Worm (Caenorhabditis elegans): Measurements from ENCODE around the gene wrb-1.

DNA sequence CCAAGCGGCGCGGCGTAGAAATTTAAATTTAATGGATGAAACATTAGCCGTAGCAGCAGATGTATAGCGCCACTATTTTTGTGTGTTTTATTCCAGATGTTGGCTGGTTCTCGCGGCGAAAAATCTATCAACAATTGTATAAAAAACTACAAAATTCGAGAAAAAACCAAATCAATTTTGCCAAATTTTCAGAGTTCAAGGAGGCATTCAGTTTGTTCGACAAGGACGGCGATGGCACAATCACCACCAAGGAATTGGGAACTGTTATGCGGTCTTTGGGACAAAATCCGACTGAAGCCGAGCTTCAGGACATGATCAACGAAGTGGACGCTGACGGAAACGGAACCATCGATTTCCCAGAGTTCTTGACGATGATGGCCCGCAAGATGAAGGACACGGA lies 39.4 kb upstream of the wrb-1 start:
- TF ChIP-seq mes-2 (tag; optimal IDR thresholded peaks at IDR 0.05; ENCODE audit: poor library complexity, severe bottlenecking) (no peak), fkh-10 (GFP tag; optimal IDR thresholded peaks at IDR 0.05) (no peak), nhr-237 (tag; optimal IDR thresholded peaks at IDR 0.05) (no peak), set-16 (GFP tag; IDR thresholded peaks at IDR 0.05) (no peak)
